Fruit fly (Drosophila melanogaster): ENCODE measurements around the gene CG11983.

CG11983 gene

dm6 chr3R:8992928-8993579 is 15.1 kb upstream of the CG11983 start, which contains the start of gene CG11975 (continued):
- TF ChIP-seq MTF-1 (GFP tag; optimal IDR thresholded peaks at IDR 0.05; ENCODE audit: borderline replicate concordance) (peak; percentile 15), CG17912 (GFP tag; optimal IDR thresholded peaks at IDR 0.05) (no peak), chif (GFP tag; optimal IDR thresholded peaks at IDR 0.05) (peak; percentile 72 to 81), pnt (GFP tag; optimal IDR thresholded peaks at IDR 0.05) (peak; percentile 68), CG6791 (GFP tag; IDR thresholded peaks at IDR 0.05; ENCODE audit: partially characterized antibody) (peak; percentile 65; the same call in 2 of the 3 replicates), nerfin-1 (tag; optimal IDR thresholded peaks at IDR 0.05) (peak; percentile 91), CG11695 (GFP tag; IDR thresholded peaks at IDR 0.05) (no peak), Sox100B (GFP tag; optimal IDR thresholded peaks at IDR 0.05) (no peak), Myb (GFP tag; optimal IDR thresholded peaks at IDR 0.05) (peak; percentile 74), CG3281 (GFP tag; optimal IDR thresholded peaks at IDR 0.05) (peak; percentile 76), psq (GFP tag; optimal IDR thresholded peaks at IDR 0.05) (peak; percentile 35), CG9609 (GFP tag; optimal IDR thresholded peaks at IDR 0.05) (peak; percentile 79), wor (GFP tag; IDR thresholded peaks at IDR 0.05) (peak; percentile 36; the same call in 1 of the 2 replicates), ind (GFP tag; optimal IDR thresholded peaks at IDR 0.05) (peak; percentile 82), Hr39 (optimal IDR thresholded peaks at IDR 0.05) (no peak), CG9727 (GFP tag; optimal IDR thresholded peaks at IDR 0.05) (peak; percentile 60), Abd-B (GFP tag; optimal IDR thresholded peaks at IDR 0.05) (no peak), CG16863 (GFP tag; optimal IDR thresholded peaks at IDR 0.05) (peak; percentile 80), sisA (GFP tag; IDR thresholded peaks at IDR 0.05) (peak; percentile 63), scrt (GFP tag; optimal IDR thresholded peaks at IDR 0.05) (no peak), crc (GFP tag; optimal IDR thresholded peaks at IDR 0.05) (peak; percentile 60), pros (GFP tag; optimal IDR thresholded peaks at IDR 0.05) (peak; percentile 47), H2.0 (GFP tag; IDR thresholded peaks at IDR 0.05) (peak; percentile 34; the same call in 1 of the 2 replicates), Ssrp (tag; optimal IDR thresholded peaks at IDR 0.05) (peak; percentile 41), Deaf1 (tag; optimal IDR thresholded peaks at IDR 0.05) (no peak), fd64A (GFP tag; optimal IDR thresholded peaks at IDR 0.05) (no peak), ap (GFP tag; IDR thresholded peaks at IDR 0.05) (0 out of 2 replicates have a peak, but pooled peaks have one; percentile 5), Eip74EF (GFP tag; optimal IDR thresholded peaks at IDR 0.05) (no peak), ATbp (GFP tag; optimal IDR thresholded peaks at IDR 0.05) (no peak), Med (GFP tag) (peak; percentile 97), hbn (GFP tag; IDR thresholded peaks at IDR 0.05; ENCODE audit: partially characterized antibody) (peak; percentile 52; the same call in 1 of the 2 replicates), CG1647 (GFP tag; optimal IDR thresholded peaks at IDR 0.05) (peak; percentile 65), aop (GFP tag; IDR thresholded peaks at IDR 0.05) (no peak), lola (GFP tag; optimal IDR thresholded peaks at IDR 0.05) (peak in 1 of 3 experiments; percentile 56), Side (GFP tag; optimal IDR thresholded peaks at IDR 0.05) (peak; percentile 83), C15 (GFP tag; IDR thresholded peaks at IDR 0.05) (0 out of 3 replicates have a peak, but pooled peaks have one; percentile 17), cas (GFP tag; IDR thresholded peaks at IDR 0.05) (no peak), YL-1 (GFP tag; optimal IDR thresholded peaks at IDR 0.05) (peak; percentile 77), Nf-YA (GFP tag; IDR thresholded peaks at IDR 0.05) (0 out of 2 replicates have a peak, but pooled peaks have one; percentile 27), wdn (GFP tag; IDR thresholded peaks at IDR 0.05) (peak; percentile 24; the same call in 1 of the 2 replicates), CG4328 (GFP tag; optimal IDR thresholded peaks at IDR 0.05) (peak; percentile 30), CG6254 (GFP tag; optimal IDR thresholded peaks at IDR 0.05) (no peak), dpn (GFP tag; optimal IDR thresholded peaks at IDR 0.05) (peak; percentile 85 to 90), CG12769 (tag; optimal IDR thresholded peaks at IDR 0.05) (no peak), Spps (tag; optimal IDR thresholded peaks at IDR 0.05) (peak; percentile 4), ken (GFP tag; IDR thresholded peaks at IDR 0.05) (peak; percentile 68; the same call in 1 of the 3 replicates), nmo (GFP tag; optimal IDR thresholded peaks at IDR 0.05) (peak; percentile 86), Dp (GFP tag; optimal IDR thresholded peaks at IDR 0.05) (peak; percentile 3), ewg (GFP tag; optimal IDR thresholded peaks at IDR 0.05) (peak; percentile 50)

Data from whole organism, embryonic.